Worm (Caenorhabditis elegans): Measurements from ENCODE around the gene K11C4.2.
A peak's percentile ranks its signal among the peaks of the same experiment; 100 is the strongest.

Gene K11C4.2

DNA sequence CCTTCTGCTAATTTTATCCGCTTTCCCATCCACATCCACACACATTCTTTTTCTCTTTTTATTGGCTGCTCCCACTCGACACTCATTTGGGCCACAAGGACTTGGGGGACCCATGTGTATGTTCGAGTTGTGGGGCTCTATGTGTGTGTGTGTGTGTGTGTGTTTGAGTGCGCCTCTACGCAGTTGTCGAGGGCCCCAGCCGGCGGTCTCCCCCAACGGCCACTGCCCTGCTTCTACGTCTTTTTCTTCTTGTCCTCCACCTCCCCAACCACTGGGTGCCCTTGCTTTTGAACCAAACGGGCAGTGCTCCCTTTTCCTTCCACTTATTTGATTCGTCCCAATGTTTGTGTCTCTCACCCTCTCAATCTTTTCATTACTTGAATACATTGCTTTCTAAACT is 14.3 kb upstream of the K11C4.2 start (continued):
- TF ChIP-seq dmd-4 (tag; optimal IDR thresholded peaks at IDR 0.05; ENCODE audit: borderline replicate concordance): peak; percentile 9
- TF ChIP-seq K02D7.2 (tag; optimal IDR thresholded peaks at IDR 0.05): no peak
- peak; percentile 55 for TF ChIP-seq unc-42 (tag; optimal IDR thresholded peaks at IDR 0.05)
- peak; percentile 48 for TF ChIP-seq ceh-19 (GFP tag; optimal IDR thresholded peaks at IDR 0.05)
- no peak for TF ChIP-seq odd-2 (tag; optimal IDR thresholded peaks at IDR 0.05)
- peak; percentile 46 for TF ChIP-seq madf-2 (tag; optimal IDR thresholded peaks at IDR 0.05)
- TF ChIP-seq pha-4 (tag; optimal IDR thresholded peaks at IDR 0.05): no peak
- peak; percentile 29 for TF ChIP-seq pat-9 (tag; optimal IDR thresholded peaks at IDR 0.05)
- TF ChIP-seq ceh-30 (tag; optimal IDR thresholded peaks at IDR 0.05): no peak
- no peak for TF ChIP-seq ama-1 (optimal IDR thresholded peaks at IDR 0.05)
- peak; percentile 8 for TF ChIP-seq F13H6.1 (tag; optimal IDR thresholded peaks at IDR 0.05)
- peak; percentile 10 for TF ChIP-seq sdc-2 (tag; optimal IDR thresholded peaks at IDR 0.05)
- TF ChIP-seq fax-1 (tag; optimal IDR thresholded peaks at IDR 0.05): peak; percentile 23
- no peak for TF ChIP-seq pros-1 (tag; optimal IDR thresholded peaks at IDR 0.05)
- no peak for TF ChIP-seq fkh-10 (GFP tag; optimal IDR thresholded peaks at IDR 0.05)
- 0 out of 2 replicates have a peak, but pooled peaks have one; percentile 4 for TF ChIP-seq sox-2 (GFP tag; IDR thresholded peaks at IDR 0.05)
- TF ChIP-seq fkh-6 (tag; optimal IDR thresholded peaks at IDR 0.05): peak; percentile 43
- TF ChIP-seq dve-1 (tag; optimal IDR thresholded peaks at IDR 0.05): no peak
- no peak for TF ChIP-seq ahr-1 (tag; optimal IDR thresholded peaks at IDR 0.05)
- no peak for TF ChIP-seq tbx-7 (tag; optimal IDR thresholded peaks at IDR 0.05)
- no peak for TF ChIP-seq ceh-24 (tag; optimal IDR thresholded peaks at IDR 0.05)
- TF ChIP-seq ets-4 (tag; optimal IDR thresholded peaks at IDR 0.05): no peak
- TF ChIP-seq unc-55 (GFP tag; optimal IDR thresholded peaks at IDR 0.05): peak; percentile 64
- TF ChIP-seq zip-5 (tag; optimal IDR thresholded peaks at IDR 0.05): no peak
- TF ChIP-seq ceh-18 (tag; optimal IDR thresholded peaks at IDR 0.05): peak; percentile 65
- TF ChIP-seq sox-4 (tag; optimal IDR thresholded peaks at IDR 0.05): peak; percentile 30
- no peak for TF ChIP-seq ttx-3 (tag; optimal IDR thresholded peaks at IDR 0.05)
- TF ChIP-seq hlh-13 (GFP tag; optimal IDR thresholded peaks at IDR 0.05): no peak
- TF ChIP-seq syd-9 (tag; optimal IDR thresholded peaks at IDR 0.05): peak; percentile 77
- TF ChIP-seq ref-2 (tag; optimal IDR thresholded peaks at IDR 0.05): peak; percentile 64
- peak; percentile 36 for TF ChIP-seq ceh-6 (GFP tag; optimal IDR thresholded peaks at IDR 0.05)
- peak; percentile 50 for TF ChIP-seq T23F11.4 (GFP tag; optimal IDR thresholded peaks at IDR 0.05)
- TF ChIP-seq tbx-2 (tag; optimal IDR thresholded peaks at IDR 0.05): peak; percentile 47

DNA sequence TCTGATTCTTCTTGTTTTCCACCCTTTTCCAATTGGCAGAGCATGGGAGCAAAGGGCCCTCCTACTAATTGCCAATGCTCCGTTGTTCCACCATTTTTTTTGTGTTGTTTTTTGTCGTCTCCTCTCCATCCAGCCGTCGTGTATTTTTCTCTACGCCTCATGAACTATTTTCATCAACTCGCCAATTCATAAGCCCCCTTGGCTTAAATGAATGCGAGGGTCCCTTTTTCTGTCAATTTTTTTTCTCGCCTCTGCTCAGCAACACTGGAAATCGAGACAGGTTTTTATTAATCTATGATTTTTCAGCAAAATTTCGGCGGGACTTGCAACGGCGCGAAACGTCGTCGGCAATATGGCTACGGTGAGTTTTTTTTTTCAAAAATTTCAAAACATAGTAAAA is 13.8 kb upstream of the K11C4.2 start, which contains the start of gene unc-70:
Gene unc-70 (plus strand): TSS at position 301 of the 400 bp plus-strand sequence.
- TF ChIP-seq unc-3 (GFP tag; conservative IDR thresholded peaks at IDR 0.05) (no peak), unc-3 (tag; optimal IDR thresholded peaks at IDR 0.05) (peak; percentile 15), ceh-24 (tag; optimal IDR thresholded peaks at IDR 0.05) (no peak)

DNA sequence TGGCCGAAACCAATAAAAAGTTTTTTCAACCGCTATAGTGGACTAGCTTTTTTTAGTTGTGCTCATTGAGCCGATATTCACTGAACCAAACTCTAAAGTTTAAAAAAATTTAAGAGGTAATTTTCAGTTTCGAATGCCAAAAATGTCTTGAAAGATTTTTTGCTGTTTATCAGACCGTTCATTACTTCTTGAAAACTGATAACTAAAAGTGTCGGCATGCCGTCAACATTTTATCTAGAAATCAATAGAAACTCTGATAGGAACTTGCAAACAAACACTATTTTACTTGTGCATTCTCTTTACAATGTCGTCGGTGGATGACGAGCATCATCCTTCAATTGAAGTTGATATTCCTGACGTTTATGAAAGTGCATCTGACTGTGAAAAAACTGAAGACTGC is 13.1 kb upstream of the K11C4.2 start:
- TF ChIP-seq ceh-22 (tag; optimal IDR thresholded peaks at IDR 0.05) (no peak), elt-2 (tag; optimal IDR thresholded peaks at IDR 0.05) (peak; percentile 55)

DNA sequence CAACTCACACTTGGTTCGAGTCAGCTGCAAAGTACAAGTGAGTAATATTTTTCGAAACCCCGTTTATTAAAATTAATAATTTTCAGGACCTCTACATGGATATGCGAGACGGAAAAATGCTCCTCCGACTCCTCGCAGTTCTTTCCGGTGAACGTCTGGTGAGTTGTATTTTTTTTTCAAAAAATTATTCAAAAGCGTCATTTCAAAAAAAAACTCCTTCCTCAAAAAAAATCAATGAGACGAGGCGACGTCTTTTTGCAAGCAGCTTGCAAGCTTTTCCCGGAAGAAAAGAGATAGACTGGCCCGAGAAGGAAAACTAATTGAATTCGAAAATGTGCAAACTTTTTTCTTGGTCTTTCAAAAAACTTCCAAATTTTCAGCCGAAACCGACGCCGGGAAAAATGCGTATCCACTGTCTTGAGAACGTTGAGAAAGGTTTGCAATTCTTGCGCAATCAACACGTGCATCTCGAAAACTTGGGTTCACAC is 12.4 kb upstream of the K11C4.2 start:
- TF ChIP-seq ceh-31 (tag; optimal IDR thresholded peaks at IDR 0.05) (no peak), unc-42 (tag; optimal IDR thresholded peaks at IDR 0.05) (peak; percentile 57)
